Fruit fly (Drosophila melanogaster) whole organism, pupa: ENCODE data around the gene Nrg.

Experiments
- CG12605 ChIP-seq: fragments of 200-800 bp; sonication (Bioruptor generic); IDR thresholded peaks from 2 replicates; pipeline ENCODE4 v1.3.6; 2022; ENCODE audit warnings: missing biosample characterization, missing genetic modification characterization
- CG13204 ChIP-seq: fragments of 200-800 bp; sonication (Bioruptor generic); optimal IDR thresholded peaks from 2 replicates; lab custom pipeline; 2018; ENCODE audit warnings: missing biosample characterization, mild to moderate bottlenecking, missing genetic modification characterization, moderate library complexity
- CG15710 ChIP-seq: fragments of 200-800 bp; sonication (Bioruptor generic); optimal IDR thresholded peaks from 2 replicates; lab custom pipeline; 2018; ENCODE audit warnings: missing biosample characterization, mild to moderate bottlenecking, missing genetic modification characterization, moderate library complexity
- CG17806 ChIP-seq: fragments of 200-800 bp; sonication (Bioruptor generic); optimal IDR thresholded peaks from 2 replicates; lab custom pipeline; 2018; ENCODE audit warnings: missing biosample characterization, mild to moderate bottlenecking, missing genetic modification characterization, moderate library complexity
- CG32121 ChIP-seq: fragments of 200-800 bp; sonication (Bioruptor generic); IDR thresholded peaks from 2 replicates; pipeline ENCODE4 v1.3.6; 2022; ENCODE audit warnings: missing biosample characterization, missing genetic modification characterization
- CG4496 ChIP-seq: fragments of 200-800 bp; sonication (Bioruptor generic); IDR thresholded peaks from 3 replicates; pipeline ENCODE4 v1.3.6; 2022; ENCODE audit warnings: missing biosample characterization, missing genetic modification characterization
- CG8159 ChIP-seq: fragments of 200-800 bp; sonication (Bioruptor generic); optimal IDR thresholded peaks from 3 replicates; lab custom pipeline; 2018; ENCODE audit warnings: missing biosample characterization, mild to moderate bottlenecking, missing genetic modification characterization, moderate library complexity
- CG8301 ChIP-seq: fragments of 200-800 bp; sonication (Bioruptor generic); optimal IDR thresholded peaks from 2 replicates; lab custom pipeline; 2018; ENCODE audit warnings: missing biosample characterization, mild to moderate bottlenecking, missing genetic modification characterization
- CG9948 ChIP-seq: fragments of 200-800 bp; sonication (Bioruptor generic); optimal IDR thresholded peaks from 2 replicates; lab custom pipeline; 2018; ENCODE audit warnings: missing biosample characterization, mild to moderate bottlenecking, missing genetic modification characterization, moderate library complexity
- D1 ChIP-seq: fragments of 200-800 bp; sonication (Bioruptor generic); optimal IDR thresholded peaks from 2 replicates; lab custom pipeline; 2018; ENCODE audit warnings: missing biosample characterization, mild to moderate bottlenecking, missing genetic modification characterization, moderate library complexity
- EcR ChIP-seq: fragments of 200-800 bp; sonication (Bioruptor generic); optimal IDR thresholded peaks from 3 replicates; lab custom pipeline; 2019; ENCODE audit warnings: missing biosample characterization, missing genetic modification characterization, mild to moderate bottlenecking, moderate library complexity, missing genetic modification reagents
- Pif1A ChIP-seq: fragments of 200-800 bp; sonication (Bioruptor generic); optimal IDR thresholded peaks from 3 replicates; lab custom pipeline; 2016; ENCODE audit warnings: missing biosample characterization, missing genetic modification characterization
- Pif1B ChIP-seq: fragments of 200-800 bp; sonication (Bioruptor generic); optimal IDR thresholded peaks from 3 replicates; lab custom pipeline; 2016; ENCODE audit warnings: missing biosample characterization, missing genetic modification characterization
- gl ChIP-seq: fragments of 200-800 bp; sonication (Bioruptor generic); optimal IDR thresholded peaks from 2 replicates; lab custom pipeline; 2018; ENCODE audit warnings: missing biosample characterization, mild to moderate bottlenecking, missing genetic modification characterization

DNA sequence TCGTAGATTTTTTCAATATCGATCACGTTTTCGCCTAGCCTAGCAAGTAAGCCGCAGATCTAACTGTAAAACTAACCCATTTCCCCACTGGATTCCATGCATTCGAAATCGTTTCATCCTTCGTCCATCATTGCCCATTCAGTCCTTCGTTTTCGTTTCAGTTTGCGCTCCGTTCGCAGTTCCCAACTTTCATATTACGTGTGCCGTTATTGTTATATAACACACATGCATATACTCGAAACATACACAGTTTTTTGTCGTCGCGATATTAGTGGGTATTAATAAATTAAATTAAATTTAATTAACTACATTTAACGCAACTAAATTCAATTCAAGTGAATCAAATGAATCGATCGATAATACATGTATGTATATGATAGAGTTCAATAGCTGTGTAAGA, 52.5 kb downstream of the Nrg start:
- TF ChIP-seq CG8159 (tag; lab: Kevin White, UChicago): no peak
- TF ChIP-seq Pif1B (GFP tag; lab: Kevin White, UChicago): no peak
- TF ChIP-seq gl: no peak
- TF ChIP-seq CG4496: no peak
- TF ChIP-seq CG32121 (GFP tag; lab: Robert Waterston, UW): no peak
- no peak for TF ChIP-seq CG8301 (tag; lab: Kevin White, UChicago)
- no peak for TF ChIP-seq CG9948 (tag; lab: Kevin White, UChicago)
- no peak for TF ChIP-seq Pif1A
- TF ChIP-seq CG15710 (tag; lab: Kevin White, UChicago): no peak
- no peak for TF ChIP-seq EcR (GFP tag; lab: Kevin White, UChicago)
- TF ChIP-seq D1 (tag; lab: Kevin White, UChicago): no peak
- no peak for TF ChIP-seq CG17806 (tag; lab: Kevin White, UChicago)
- TF ChIP-seq CG13204 (GFP tag; lab: Kevin White, UChicago): no peak
- TF ChIP-seq CG12605 (GFP tag; lab: Robert Waterston, UW): no peak
